Worm (Caenorhabditis elegans) whole organism, young adult: Measurements from ENCODE around the gene sam-4.
"Not testable (repeated sequence)": the region's sequence is repeated elsewhere in the genome, so short reads cannot be mapped to it uniquely, and the experiment has no call there.

Experiments
- C06A6.2 ChIP-seq: fragments of 200-800 bp; sonication (Bioruptor generic); conservative IDR thresholded peaks from 2 replicates; pipeline ENCODE4 v1.3.6; 2022; ENCODE audit warnings: missing genetic modification characterization, missing compliant biosample characterization
- F33H1.4 ChIP-seq: fragments of 200-800 bp; sonication (Bioruptor generic); IDR thresholded peaks from 2 replicates; pipeline ENCODE4 v1.3.6; 2022; ENCODE audit warnings: missing genetic modification reagents, missing genetic modification characterization, missing compliant biosample characterization
- F57A8.1 ChIP-seq: fragments of 200-800 bp; sonication (Bioruptor generic); optimal IDR thresholded peaks from 2 replicates; lab custom pipeline; 2018; ENCODE audit warnings: mild to moderate bottlenecking, missing genetic modification characterization, moderate library complexity, missing compliant biosample characterization
- ZK185.1 ChIP-seq: sonication (generic microtip); optimal IDR thresholded peaks from 2 replicates; lab custom pipeline; 2016; ENCODE audit warnings: mild to moderate bottlenecking, missing genetic modification characterization, missing compliant biosample characterization; ENCODE audit not compliant: poor library complexity, severe bottlenecking
- akir-1 ChIP-seq: fragments of 200-800 bp; sonication (Bioruptor generic); optimal IDR thresholded peaks from 2 replicates; lab custom pipeline; 2018; ENCODE audit warnings: mild to moderate bottlenecking, missing genetic modification characterization, moderate library complexity, missing compliant biosample characterization
- ama-1 ChIP-seq, 3 experiments: fragments of 150-350 bp in 1 of 3; sonication (generic microtip) in 2 of 3; optimal IDR thresholded peaks; 2 replicates each; lab custom pipeline; 2014 to 2018; ENCODE audit warnings: missing biosample characterization in 2 of 3, missing genetic modification characterization in 2 of 3, missing genetic modification reagents in 2 of 3
- aptf-3 ChIP-seq: fragments of 200-800 bp; sonication (Bioruptor generic); IDR thresholded peaks from 2 replicates; pipeline ENCODE4 v1.3.6; 2022; ENCODE audit warnings: missing genetic modification characterization, missing compliant biosample characterization
- attf-3 ChIP-seq: fragments of 200-800 bp; sonication (Bioruptor generic); conservative IDR thresholded peaks from 2 replicates; pipeline ENCODE4 v1.3.6; 2022; ENCODE audit warnings: missing genetic modification reagents, missing genetic modification characterization, missing compliant biosample characterization
- ceh-27 ChIP-seq: fragments of 200-800 bp; sonication (Bioruptor generic); optimal IDR thresholded peaks from 2 replicates; lab custom pipeline; 2018; ENCODE audit warnings: mild to moderate bottlenecking, missing genetic modification characterization, moderate library complexity, missing compliant biosample characterization
- ceh-91 ChIP-seq: fragments of 200-800 bp; sonication (Bioruptor generic); IDR thresholded peaks from 2 replicates; pipeline ENCODE4 v1.3.6; 2022; ENCODE audit warnings: missing genetic modification reagents, missing genetic modification characterization, missing compliant biosample characterization
- chd-7 ChIP-seq: sonication (generic microtip); optimal IDR thresholded peaks from 2 replicates; lab custom pipeline; 2016; ENCODE audit warnings: mild to moderate bottlenecking, missing genetic modification characterization, moderate library complexity, missing compliant biosample characterization
- dox-1 ChIP-seq: fragments of 200-800 bp; sonication (Bioruptor generic); IDR thresholded peaks from 2 replicates; pipeline ENCODE4 v1.3.6; 2022; ENCODE audit warnings: missing genetic modification reagents, missing genetic modification characterization, missing compliant biosample characterization
- efl-1 ChIP-seq: fragments of 150-350 bp; optimal IDR thresholded peaks from 2 replicates; lab custom pipeline; 2014; ENCODE audit warnings: missing biosample characterization, missing genetic modification reagents, missing genetic modification characterization
- egl-44 ChIP-seq: fragments of 200-800 bp; sonication (Bioruptor generic); IDR thresholded peaks from 2 replicates; pipeline ENCODE4 v1.3.6; 2022; ENCODE audit warnings: missing genetic modification reagents, missing genetic modification characterization, missing compliant biosample characterization
- hmg-20 ChIP-seq: fragments of 200-800 bp; sonication (Bioruptor generic); IDR thresholded peaks from 2 replicates; pipeline ENCODE4 v1.3.6; 2022; ENCODE audit warnings: missing genetic modification reagents, missing genetic modification characterization, missing compliant biosample characterization
- madf-3 ChIP-seq: fragments of 200-800 bp; sonication (Bioruptor generic); IDR thresholded peaks from 2 replicates; pipeline ENCODE4 v1.3.6; 2022; ENCODE audit warnings: missing genetic modification reagents, missing genetic modification characterization, missing compliant biosample characterization
- madf-6 ChIP-seq: fragments of 200-800 bp; sonication (Bioruptor generic); IDR thresholded peaks from 2 replicates; pipeline ENCODE4 v1.3.6; 2022; ENCODE audit warnings: missing genetic modification reagents, missing genetic modification characterization, missing compliant biosample characterization
- mcd-1 ChIP-seq: fragments of 200-800 bp; sonication (Bioruptor generic); IDR thresholded peaks from 2 replicates; pipeline ENCODE4 v1.3.6; 2022; ENCODE audit warnings: missing genetic modification reagents, missing genetic modification characterization, missing compliant biosample characterization
- nhr-179 ChIP-seq: sonication (generic microtip); optimal IDR thresholded peaks from 2 replicates; lab custom pipeline; 2016; ENCODE audit warnings: mild to moderate bottlenecking, missing genetic modification characterization, missing compliant biosample characterization
- pha-4 ChIP-seq: fragments of 150-350 bp; sonication (generic microtip); optimal IDR thresholded peaks from 2 replicates; lab custom pipeline; 2014; ENCODE audit warnings: missing biosample characterization, missing genetic modification reagents, missing genetic modification characterization
- snpc-3.4 ChIP-seq: sonication (generic microtip); optimal IDR thresholded peaks from 2 replicates; lab custom pipeline; 2017; ENCODE audit warnings: missing genetic modification characterization, mild to moderate bottlenecking, missing compliant biosample characterization, antibody characterized with exemption, moderate library complexity, missing genotype, missing genetic modification reagents
- snpc-4 ChIP-seq, 5 experiments: fragments of 150-350 bp in 1 of 5; sonication (generic microtip) in 4 of 5; optimal IDR thresholded peaks; 2 replicates each; lab custom pipeline; 2014 to 2018; ENCODE audit warnings: missing genetic modification characterization in 5 of 5, missing biosample characterization in 3 of 5, antibody characterized with exemption in 2 of 5, mild to moderate bottlenecking in 2 of 5, missing compliant biosample characterization in 2 of 5, missing genotype in 2 of 5, moderate library complexity in 2 of 5, missing genetic modification reagents in 1 of 5
- xnd-1 ChIP-seq: sonication (generic microtip); optimal IDR thresholded peaks from 2 replicates; lab custom pipeline; 2016; ENCODE audit warnings: missing genotype, missing genetic modification reagents, missing genetic modification characterization, missing compliant biosample characterization

sam-4 gene

DNA sequence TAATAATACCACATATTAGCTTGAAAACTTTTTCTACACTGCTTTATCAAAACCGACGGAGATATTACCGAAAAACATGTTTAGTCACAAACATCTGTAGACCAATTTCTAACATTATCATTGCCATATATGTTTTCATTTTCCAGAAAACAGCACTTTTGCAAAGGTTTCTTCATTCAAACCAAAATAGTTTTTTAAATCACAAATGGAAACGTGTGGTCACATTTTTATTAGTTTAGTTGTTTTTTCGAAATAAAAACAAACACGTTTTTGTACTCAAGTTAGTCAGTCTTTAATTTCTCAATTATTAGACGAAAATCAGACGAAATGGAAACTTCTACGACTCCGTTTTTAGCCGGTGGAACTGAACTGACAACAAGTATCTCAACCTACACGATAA lies 11.0 kb downstream of the sam-4 start, which contains the start of gene F59E12.3:
F59E12.3 (plus strand) TSS at position 301 of the 400 bp plus-strand sequence.
- TF ChIP-seq snpc-3.4 = no peak

DNA sequence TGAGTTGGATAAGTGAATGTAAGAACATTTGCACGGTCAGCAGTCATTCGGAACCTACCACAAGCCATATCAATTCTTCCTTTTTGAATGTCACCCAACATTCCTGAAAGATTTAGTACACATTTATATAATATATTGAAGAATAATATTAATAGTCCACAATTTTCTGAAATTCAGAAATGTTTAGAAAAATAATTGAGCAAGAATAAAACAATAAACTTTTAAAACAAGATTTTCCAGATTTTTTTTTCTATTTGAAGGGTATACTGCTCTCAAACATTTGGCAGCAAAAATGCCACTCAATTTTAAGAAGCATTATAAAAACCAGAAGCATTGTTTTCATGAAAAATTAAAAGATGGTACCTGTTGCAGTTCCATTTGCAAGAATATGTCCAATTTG lies 12.3 kb downstream of the sam-4 start, which contains the start of gene F59E12.8:
F59E12.8 (minus strand) TSS at position 101 of the 400 bp plus-strand sequence.
- TF ChIP-seq C06A6.2 (GFP tag; lab: Robert Waterston, UW) = no peak
- TF ChIP-seq, all 124 proteins: peak for 0

DNA sequence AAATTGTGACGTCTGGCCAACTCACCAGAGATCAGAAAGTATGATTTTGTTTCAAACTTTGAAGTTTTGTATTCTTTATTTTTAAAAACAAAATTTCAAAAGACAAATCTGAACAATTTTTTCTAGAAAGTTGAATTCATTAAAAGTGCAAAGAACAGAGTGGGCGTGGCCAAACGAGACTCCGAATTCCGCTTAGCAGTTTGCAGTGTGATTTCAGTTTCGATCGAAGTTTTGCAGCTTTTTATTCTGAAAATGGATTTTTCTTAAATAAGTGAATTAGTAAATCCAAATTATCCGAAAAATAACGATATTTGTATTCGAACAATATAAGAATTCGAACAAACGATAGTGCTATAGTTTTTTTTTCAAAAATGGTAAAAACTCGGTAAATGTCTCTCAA lies 15.6 kb downstream of the sam-4 start:
- TF ChIP-seq pha-4 = no peak
- TF ChIP-seq attf-3 (GFP tag; lab: Robert Waterston, UW) = peak; percentile 87

DNA sequence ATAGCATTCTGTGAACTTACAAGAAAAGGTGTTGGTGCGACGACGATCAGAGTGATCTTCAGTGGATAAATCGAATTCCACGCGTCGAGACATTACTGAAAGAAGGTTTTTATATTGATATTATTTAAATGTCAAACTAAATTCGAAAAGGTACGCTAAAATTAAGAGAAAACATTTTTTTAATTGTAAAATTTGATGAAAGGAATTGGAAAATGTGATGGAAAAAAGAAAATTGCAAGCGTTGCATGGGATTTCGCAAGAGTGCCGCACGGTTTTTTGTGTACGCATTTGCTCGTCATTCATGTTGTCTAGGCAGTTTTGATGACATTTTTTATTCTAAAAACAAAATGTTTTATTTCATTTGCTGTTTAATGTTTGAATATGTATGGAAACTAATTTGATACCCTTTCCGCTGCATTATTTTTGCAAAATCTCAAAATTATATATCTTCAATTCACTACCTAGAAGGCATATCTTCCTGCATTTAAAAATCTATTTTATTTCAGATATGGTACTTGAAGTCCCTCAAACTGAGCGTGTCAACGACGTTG lies 18.2 kb downstream of the sam-4 start, which contains the start of the genes F59E12.6 and npl-4.1:
F59E12.6 (minus strand) TSS at position 101 of the 551 bp plus-strand sequence.
npl-4.1 (plus strand) TSS at position 501 of the 551 bp plus-strand sequence.
- not testable (repeated sequence) for TF ChIP-seq mcd-1 (GFP tag; lab: Robert Waterston, UW); hmg-20; ama-1 (optimal IDR thresholded peaks at IDR 0.05; lab: Kevin White, UChicago); ama-1 (GFP tag; optimal IDR thresholded peaks at IDR 0.05; lab: Kevin White, UChicago)

DNA sequence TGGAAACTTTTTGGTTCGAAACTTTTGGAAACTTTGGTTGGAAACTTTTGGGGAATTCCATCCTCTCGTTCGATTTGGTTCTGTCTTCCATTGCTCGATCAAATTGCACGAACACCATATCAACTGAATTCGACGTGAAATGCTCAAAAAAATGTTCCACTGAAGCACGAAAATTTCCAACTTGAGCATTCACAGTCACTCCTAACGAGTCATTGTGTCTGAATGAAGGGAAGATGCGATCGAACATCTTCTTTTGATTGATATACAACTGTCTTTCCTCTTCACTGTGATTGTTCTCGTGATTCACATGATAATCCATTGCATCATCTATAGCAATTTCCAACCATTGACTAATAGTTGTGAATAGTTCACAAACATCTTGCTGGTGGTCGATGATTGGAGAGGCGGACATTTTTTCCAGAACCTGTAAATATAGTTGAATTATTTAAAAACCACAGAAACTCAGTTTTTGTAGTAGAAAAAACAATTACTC lies 20.7 kb downstream of the sam-4 start, which contains the start of gene F59E12.15:
F59E12.15 (minus strand) TSS at position 51 of the 493 bp plus-strand sequence.
- no peak for TF ChIP-seq xnd-1 (tag; lab: Kevin White, UChicago)
- TF ChIP-seq efl-1 (GFP tag; lab: Kevin White, UChicago) = no peak
- no peak for TF ChIP-seq F57A8.1 (GFP tag; lab: Kevin White, UChicago)
- TF ChIP-seq egl-44 (GFP tag; lab: Robert Waterston, UW) = no peak
- no peak for TF ChIP-seq ceh-91 (GFP tag; lab: Robert Waterston, UW)
- no peak for TF ChIP-seq aptf-3 (GFP tag; lab: Robert Waterston, UW)
- TF ChIP-seq dox-1 = no peak
- TF ChIP-seq chd-7 (tag; lab: Kevin White, UChicago) = no peak
- TF ChIP-seq, all 124 proteins: peak for 0

DNA sequence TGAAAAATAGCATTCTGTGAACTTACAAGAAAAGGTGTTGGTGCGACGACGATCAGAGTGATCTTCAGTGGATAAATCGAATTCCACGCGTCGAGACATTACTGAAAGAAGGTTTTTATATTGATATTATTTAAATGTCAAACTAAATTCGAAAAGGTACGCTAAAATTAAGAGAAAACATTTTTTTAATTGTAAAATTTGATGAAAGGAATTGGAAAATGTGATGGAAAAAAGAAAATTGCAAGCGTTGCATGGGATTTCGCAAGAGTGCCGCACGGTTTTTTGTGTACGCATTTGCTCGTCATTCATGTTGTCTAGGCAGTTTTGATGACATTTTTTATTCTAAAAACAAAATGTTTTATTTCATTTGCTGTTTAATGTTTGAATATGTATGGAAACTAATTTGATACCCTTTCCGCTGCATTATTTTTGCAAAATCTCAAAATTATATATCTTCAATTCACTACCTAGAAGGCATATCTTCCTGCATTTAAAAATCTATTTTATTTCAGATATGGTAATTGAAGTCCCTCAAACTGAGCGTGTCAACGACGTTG lies 26.6 kb downstream of the sam-4 start, which contains the start of the genes eif-3.L and npl-4.2:
eif-3.L (minus strand) TSS at position 101 of the 557 bp plus-strand sequence.
npl-4.2 (plus strand) TSS at position 507 of the 557 bp plus-strand sequence.
- TF ChIP-seq F33H1.4 (GFP tag; lab: Robert Waterston, UW); ceh-27 (GFP tag; lab: Kevin White, UChicago); akir-1: not testable (repeated sequence)

ce11 chrII:5619298-5619697 lies 29.8 kb downstream of the sam-4 start, which contains the start of gene dhs-6:
Gene dhs-6 (minus strand): TSS chrII:5619319.
- TF ChIP-seq nhr-179 (tag; lab: Kevin White, UChicago) (no peak), snpc-4 (GFP tag; optimal IDR thresholded peaks at IDR 0.05; lab: Kevin White, UChicago) (no peak), snpc-4 (tag; optimal IDR thresholded peaks at IDR 0.05; lab: Kevin White, UChicago) (peak in 2 of 4 experiments; percentile 37 to 39), madf-3 (GFP tag; lab: Robert Waterston, UW) (0 out of 2 replicates have a peak, but pooled peaks have one; percentile 28), ceh-27 (GFP tag; lab: Kevin White, UChicago) (no peak), snpc-3.4 (peak; percentile 49), chd-7 (tag; lab: Kevin White, UChicago) (no peak), ZK185.1 (tag; lab: Kevin White, UChicago) (peak; percentile 49), madf-6 (GFP tag; lab: Robert Waterston, UW) (peak; percentile 15; the same call in 1 of the 2 replicates)
- TF ChIP-seq, all 124 proteins: peak for 5
